Worm (Caenorhabditis elegans) whole organism, young adult: ENCODE data around the gene R160.14.

ENCODE experiments used
- B0336.3 ChIP-seq: fragments of 200-800 bp; sonication (Bioruptor generic); IDR thresholded peaks from 2 replicates; pipeline ENCODE4 v1.3.6; 2022; ENCODE audit warnings: missing genetic modification characterization, missing compliant biosample characterization
- ZK185.1 ChIP-seq: sonication (generic microtip); optimal IDR thresholded peaks from 2 replicates; lab custom pipeline; 2016; ENCODE audit warnings: mild to moderate bottlenecking, missing genetic modification characterization, missing compliant biosample characterization; ENCODE audit not compliant: poor library complexity, severe bottlenecking
- ceh-100 ChIP-seq: fragments of 200-800 bp; sonication (Bioruptor generic); IDR thresholded peaks from 2 replicates; pipeline ENCODE4 v1.3.6; 2022; ENCODE audit warnings: missing genetic modification reagents, missing genetic modification characterization, missing compliant biosample characterization

DNA sequence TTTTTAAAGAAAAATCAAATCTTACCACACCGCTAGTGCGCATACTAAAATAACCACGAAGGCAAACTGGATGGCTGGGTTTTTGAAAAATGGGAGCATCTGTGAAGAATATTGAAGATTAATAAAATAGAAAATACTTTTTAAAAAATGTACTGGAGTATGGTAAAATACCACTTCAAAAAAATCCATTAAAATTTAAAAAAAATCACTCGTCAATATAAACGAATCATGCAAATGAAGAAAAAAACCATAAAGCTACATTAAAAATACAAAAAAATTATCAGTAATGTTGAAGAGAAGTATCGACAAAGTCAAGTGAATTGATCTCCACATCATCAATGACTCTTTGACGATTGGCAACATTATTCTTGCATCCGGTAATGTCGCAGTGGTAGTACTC is 1.1 kb downstream of the R160.14 start, which contains the start of gene R160.5:
- TF ChIP-seq ceh-100 (GFP tag; lab: Robert Waterston, UW) (no peak), ZK185.1 (no peak), B0336.3 (GFP tag; lab: Robert Waterston, UW) (no peak)
